Worm (Caenorhabditis elegans): ENCODE results near the gene F44E7.7.
"Not testable (repeated sequence)": the region's sequence is repeated elsewhere in the genome, so short reads cannot be mapped to it uniquely, and the experiment has no call there.

DNA sequence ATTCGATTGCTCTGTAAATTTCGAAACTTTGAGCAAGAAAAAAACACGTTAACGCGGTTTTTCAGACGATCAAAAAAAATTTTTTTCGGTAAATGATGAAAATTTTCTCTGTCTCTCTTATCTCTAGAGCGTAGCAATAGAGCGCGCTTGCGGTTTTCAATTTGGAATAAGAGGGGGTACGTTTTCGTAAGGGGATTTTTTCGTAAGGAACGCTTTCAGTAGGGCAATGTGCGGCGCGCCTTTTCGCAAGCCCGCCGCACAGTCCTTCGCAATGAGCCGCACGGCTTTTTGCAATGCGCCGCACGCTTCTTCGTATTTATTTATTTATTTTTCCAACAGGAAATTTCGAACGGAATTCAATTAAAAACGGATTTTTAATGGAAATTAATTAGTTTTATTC lies 8.3 kb downstream of the F44E7.7 start, which contains the start of gene F44E7.4:
- TF ChIP-seq ceh-19 (GFP tag; optimal IDR thresholded peaks at IDR 0.05); ama-1 (optimal IDR thresholded peaks at IDR 0.05); dmd-4 (tag; optimal IDR thresholded peaks at IDR 0.05; ENCODE audit: borderline replicate concordance); unc-55 (GFP tag; optimal IDR thresholded peaks at IDR 0.05); hlh-15 (tag; optimal IDR thresholded peaks at IDR 0.05); ets-4 (tag; optimal IDR thresholded peaks at IDR 0.05); unc-86 (tag; optimal IDR thresholded peaks at IDR 0.05); ceh-6 (GFP tag; optimal IDR thresholded peaks at IDR 0.05); fax-1 (tag; optimal IDR thresholded peaks at IDR 0.05); K02D7.2 (tag; optimal IDR thresholded peaks at IDR 0.05); nhr-11 (tag; optimal IDR thresholded peaks at IDR 0.05): not testable (repeated sequence)
- peak; percentile 45 for TF ChIP-seq rnt-1 (tag; optimal IDR thresholded peaks at IDR 0.05)
- TF ChIP-seq tbx-2 (tag; optimal IDR thresholded peaks at IDR 0.05) = peak; percentile 4

All from whole organism, late embryonic.